Fruit fly (Drosophila melanogaster) whole organism, embryonic: Measurements from ENCODE around the gene mora.

ENCODE experiments used
- Atf-2 ChIP-seq: fragments of 200-800 bp; sonication (Bioruptor generic); optimal IDR thresholded peaks from 2 replicates; lab custom pipeline; 2016; ENCODE audit warnings: missing biosample characterization, missing genetic modification characterization
- CG10654 ChIP-seq: fragments of 200-800 bp; sonication (Bioruptor generic); optimal IDR thresholded peaks from 2 replicates; lab custom pipeline; 2016; ENCODE audit warnings: missing biosample characterization, missing genetic modification characterization
- CG11696 ChIP-seq: fragments of 200-800 bp; sonication (Bioruptor generic); IDR thresholded peaks from 2 replicates; pipeline ENCODE4 v1.3.6; 2022; ENCODE audit warnings: missing biosample characterization, missing genetic modification characterization
- CG12104 ChIP-seq: fragments of 200-800 bp; sonication (Bioruptor generic); optimal IDR thresholded peaks from 3 replicates; lab custom pipeline; 2016; ENCODE audit warnings: missing biosample characterization, missing genetic modification characterization
- CG12744 ChIP-seq: fragments of 200-800 bp; sonication (Bioruptor generic); optimal IDR thresholded peaks from 2 replicates; lab custom pipeline; 2016; ENCODE audit warnings: missing biosample characterization, missing genetic modification characterization
- CG13123 ChIP-seq: fragments of 200-800 bp; sonication (Bioruptor generic); optimal IDR thresholded peaks from 2 replicates; lab custom pipeline; 2016; ENCODE audit warnings: missing biosample characterization, missing genetic modification characterization
- CG13775 ChIP-seq: fragments of 200-800 bp; sonication (Bioruptor generic); optimal IDR thresholded peaks from 3 replicates; lab custom pipeline; 2017; ENCODE audit warnings: missing biosample characterization, mild to moderate bottlenecking, missing genetic modification characterization
- CG17359 ChIP-seq: fragments of 200-800 bp; sonication (Bioruptor generic); optimal IDR thresholded peaks from 3 replicates; lab custom pipeline; 2018; ENCODE audit warnings: missing biosample characterization, mild to moderate bottlenecking, missing genetic modification characterization, moderate library complexity
- CG18011 ChIP-seq: fragments of 200-800 bp; sonication (Bioruptor generic); optimal IDR thresholded peaks from 2 replicates; lab custom pipeline; 2017; ENCODE audit warnings: missing biosample characterization, missing genetic modification characterization, mild to moderate bottlenecking, moderate library complexity, missing genotype
- CG30403 ChIP-seq: fragments of 200-800 bp; sonication (Bioruptor generic); optimal IDR thresholded peaks from 3 replicates; lab custom pipeline; 2016; ENCODE audit warnings: missing biosample characterization, missing genetic modification characterization
- CG32532 ChIP-seq: fragments of 200-800 bp; sonication (Bioruptor generic); IDR thresholded peaks from 2 replicates; pipeline ENCODE4 v1.3.6; 2022; ENCODE audit warnings: missing biosample characterization, missing genetic modification characterization
- CG32772 ChIP-seq: fragments of 200-800 bp; sonication (Bioruptor generic); IDR thresholded peaks from 2 replicates; pipeline ENCODE4 v1.3.6; 2022; ENCODE audit warnings: missing biosample characterization, missing genetic modification characterization
- CG3847 ChIP-seq: fragments of 200-800 bp; sonication (Bioruptor generic); IDR thresholded peaks from 2 replicates; pipeline ENCODE4 v1.3.6; 2022; ENCODE audit warnings: missing biosample characterization, missing genetic modification characterization
- CG4328 ChIP-seq: fragments of 200-800 bp; sonication (Bioruptor generic); optimal IDR thresholded peaks from 3 replicates; lab custom pipeline; 2017; ENCODE audit warnings: missing biosample characterization, missing genetic modification reagents, missing genetic modification characterization
- CG6689 ChIP-seq: fragments of 200-800 bp; sonication (Bioruptor generic); IDR thresholded peaks from 2 replicates; pipeline ENCODE4 v1.3.6; 2022; ENCODE audit warnings: missing biosample characterization, missing genetic modification characterization
- CG7556 ChIP-seq: fragments of 200-800 bp; sonication (Bioruptor generic); optimal IDR thresholded peaks from 2 replicates; lab custom pipeline; 2017; ENCODE audit warnings: missing biosample characterization, mild to moderate bottlenecking, missing genetic modification characterization
- CG8089 ChIP-seq: fragments of 200-800 bp; sonication (Bioruptor generic); optimal IDR thresholded peaks from 3 replicates; lab custom pipeline; 2016; ENCODE audit warnings: missing biosample characterization, missing genetic modification characterization
- CG8388 ChIP-seq: fragments of 200-800 bp; sonication (Bioruptor generic); optimal IDR thresholded peaks from 2 replicates; lab custom pipeline; 2019; ENCODE audit warnings: missing biosample characterization, mild to moderate bottlenecking, missing genetic modification characterization, moderate library complexity
- CG8765 ChIP-seq: fragments of 200-800 bp; sonication (Bioruptor generic); IDR thresholded peaks from 2 replicates; pipeline ENCODE4 v1.3.6; 2022; ENCODE audit warnings: missing biosample characterization, missing genetic modification characterization
- CG8924 ChIP-seq: fragments of 200-800 bp; optimal IDR thresholded peaks from 3 replicates; lab custom pipeline; 2019; ENCODE audit warnings: missing biosample characterization, mild to moderate bottlenecking, missing genetic modification characterization, moderate library complexity
- Chrac-16 ChIP-seq: fragments of 200-800 bp; sonication (Bioruptor generic); optimal IDR thresholded peaks from 3 replicates; lab custom pipeline; 2016; ENCODE audit warnings: missing biosample characterization, missing genetic modification characterization
- Ets65A ChIP-seq: fragments of 200-800 bp; sonication (Bioruptor generic); peaks from one replicate; lab custom pipeline; 2016; ENCODE audit warnings: missing biosample characterization, missing genetic modification characterization
- Fer2 ChIP-seq: fragments of 200-800 bp; sonication (Bioruptor generic); optimal IDR thresholded peaks from 2 replicates; lab custom pipeline; 2018; ENCODE audit warnings: missing biosample characterization, mild to moderate bottlenecking, missing genetic modification characterization, moderate library complexity
- Hr51 ChIP-seq, 2 experiments: fragments of 200-800 bp; sonication (Bioruptor generic); optimal IDR thresholded peaks; 2 replicates in 1 of 2; 3 replicates in 1 of 2; lab custom pipeline; 2016 to 2018; ENCODE audit warnings: missing biosample characterization in 2 of 2, missing genetic modification characterization in 2 of 2, mild to moderate bottlenecking in 1 of 2, moderate library complexity in 1 of 2
- Jarid2 ChIP-seq: fragments of 200-800 bp; sonication (Bioruptor generic); optimal IDR thresholded peaks from 3 replicates; lab custom pipeline; 2017; ENCODE audit warnings: mild to moderate bottlenecking, missing biosample characterization, missing genetic modification reagents, missing genetic modification characterization
- Scr ChIP-seq: fragments of 200-800 bp; sonication (Bioruptor generic); IDR thresholded peaks from 2 replicates; pipeline ENCODE4 v1.3.6; 2022; ENCODE audit warnings: missing biosample characterization, missing genetic modification characterization; ENCODE audit not compliant: partially characterized antibody
- Sox102F ChIP-seq: fragments of 200-800 bp; sonication (Bioruptor generic); optimal IDR thresholded peaks from 2 replicates; lab custom pipeline; 2018; ENCODE audit warnings: missing biosample characterization, mild to moderate bottlenecking, missing genetic modification characterization, moderate library complexity
- Xbp1 ChIP-seq: fragments of 200-800 bp; sonication (Bioruptor generic); optimal IDR thresholded peaks from 3 replicates; lab custom pipeline; 2016; ENCODE audit warnings: missing biosample characterization, mild to moderate bottlenecking, missing genetic modification characterization
- bab2 ChIP-seq: fragments of 200-800 bp; sonication (Bioruptor generic); optimal IDR thresholded peaks from 2 replicates; lab custom pipeline; 2016; ENCODE audit warnings: missing biosample characterization, missing genetic modification characterization
- bowl ChIP-seq: fragments of 200-800 bp; sonication (Bioruptor generic); IDR thresholded peaks from 2 replicates; pipeline ENCODE4 v1.3.6; 2022; ENCODE audit warnings: missing biosample characterization, missing genetic modification characterization
- chm ChIP-seq: fragments of 200-800 bp; sonication (Bioruptor generic); IDR thresholded peaks from 2 replicates; pipeline ENCODE4 v1.3.6; 2022; ENCODE audit warnings: missing biosample characterization, missing genetic modification characterization
- chn ChIP-seq: fragments of 200-800 bp; sonication (Bioruptor generic); optimal IDR thresholded peaks from 2 replicates; lab custom pipeline; 2016; ENCODE audit warnings: missing biosample characterization, missing genetic modification characterization
- cwo ChIP-seq: fragments of 200-800 bp; sonication (Bioruptor generic); optimal IDR thresholded peaks from 3 replicates; lab custom pipeline; 2017; ENCODE audit warnings: missing biosample characterization, missing genetic modification characterization, mild to moderate bottlenecking, moderate library complexity, missing genetic modification reagents
- da ChIP-seq: fragments of 200-800 bp; sonication (Bioruptor generic); optimal IDR thresholded peaks from 2 replicates; lab custom pipeline; 2016; ENCODE audit warnings: missing biosample characterization, missing genetic modification characterization
- disco-r ChIP-seq: fragments of 200-800 bp; sonication (Bioruptor generic); optimal IDR thresholded peaks from 2 replicates; lab custom pipeline; 2016; ENCODE audit warnings: missing biosample characterization, missing genetic modification characterization
- ems ChIP-seq: fragments of 200-800 bp; sonication (Bioruptor generic); optimal IDR thresholded peaks from 3 replicates; lab custom pipeline; 2016; ENCODE audit warnings: missing biosample characterization, missing genetic modification characterization
- fd102C ChIP-seq: fragments of 200-800 bp; sonication (Bioruptor generic); optimal IDR thresholded peaks from 2 replicates; lab custom pipeline; 2018; ENCODE audit warnings: missing biosample characterization, mild to moderate bottlenecking, missing genetic modification characterization, moderate library complexity
- lbe ChIP-seq: fragments of 200-800 bp; sonication (Bioruptor generic); optimal IDR thresholded peaks from 2 replicates; lab custom pipeline; 2016; ENCODE audit warnings: missing biosample characterization, mild to moderate bottlenecking, missing genetic modification characterization
- mam ChIP-seq: fragments of 200-800 bp; sonication (Bioruptor generic); optimal IDR thresholded peaks from 3 replicates; lab custom pipeline; 2016; ENCODE audit warnings: missing biosample characterization, missing genetic modification characterization
- otp ChIP-seq: fragments of 200-800 bp; sonication (Bioruptor generic); IDR thresholded peaks from 3 replicates; pipeline ENCODE4, ENCODE4 v1.3.6; 2022; ENCODE audit warnings: missing biosample characterization, missing genetic modification characterization
- pan ChIP-seq, 4 experiments: fragments of >200 bp in 3 of 4; fragments of 200-800 bp in 1 of 4; sonication (Bioruptor generic) in 1 of 4; optimal IDR thresholded peaks in 3 of 4; IDR thresholded peaks in 1 of 4; 2 replicates each; pipeline versions ENCODE4 v1.3.6 to Lab custom; 2017 to 2022; ENCODE audit warnings: missing biosample characterization in 2 of 4, missing genetic modification characterization in 2 of 4, mixed read lengths in 1 of 4
- pho ChIP-seq: fragments of 200-800 bp; sonication (Bioruptor generic); optimal IDR thresholded peaks from 2 replicates; lab custom pipeline; 2016; ENCODE audit warnings: missing biosample characterization, missing genetic modification characterization
- pnt ChIP-seq: fragments of 200-800 bp; sonication (Bioruptor generic); optimal IDR thresholded peaks from 3 replicates; lab custom pipeline; 2016; ENCODE audit warnings: missing biosample characterization, missing genetic modification characterization
- sd ChIP-seq: fragments of 200-800 bp; sonication (Bioruptor generic); optimal IDR thresholded peaks from 3 replicates; lab custom pipeline; 2018; ENCODE audit warnings: missing biosample characterization, mild to moderate bottlenecking, missing genetic modification characterization, moderate library complexity
- so ChIP-seq: fragments of 200-800 bp; sonication (Bioruptor generic); IDR thresholded peaks from 3 replicates; pipeline ENCODE4 v1.3.6; 2022; ENCODE audit warnings: missing biosample characterization, missing genetic modification characterization
- tll ChIP-seq, 2 experiments: fragments of 200-800 bp in 1 of 2; fragments of >200 bp in 1 of 2; sonication (Bioruptor generic) in 1 of 2; optimal IDR thresholded peaks; 2 replicates each; lab custom pipeline; 2017 to 2019; ENCODE audit warnings: missing biosample characterization in 2 of 2, missing genetic modification characterization in 2 of 2, mild to moderate bottlenecking in 1 of 2, moderate library complexity in 1 of 2
- toy ChIP-seq: fragments of 200-800 bp; sonication (Bioruptor generic); IDR thresholded peaks from 2 replicates; pipeline ENCODE4 v1.3.6; 2022; ENCODE audit warnings: missing biosample characterization, missing genetic modification characterization
- trem ChIP-seq: fragments of 200-800 bp; optimal IDR thresholded peaks from 3 replicates; lab custom pipeline; 2019; ENCODE audit warnings: missing biosample characterization, mild to moderate bottlenecking, missing genetic modification characterization, moderate library complexity
- trh ChIP-seq: fragments of 200-800 bp; sonication (Bioruptor generic); optimal IDR thresholded peaks from 2 replicates; lab custom pipeline; 2016; ENCODE audit warnings: missing biosample characterization, missing genetic modification characterization
- vfl ChIP-seq: fragments of 200-800 bp; sonication (Bioruptor generic); optimal IDR thresholded peaks from 2 replicates; lab custom pipeline; 2016; ENCODE audit warnings: missing biosample characterization, missing genetic modification characterization

The mora gene

dm6 chr3R:24188619-24189018, 2.5 kb downstream of the mora start, which contains the start of gene CG5515 (continued):
- TF ChIP-seq CG13123 (GFP tag; lab: Kevin White, UChicago) = peak; percentile 56
- TF ChIP-seq chn (GFP tag; lab: Kevin White, UChicago) = peak; percentile 90
- no peak for TF ChIP-seq CG4328 (GFP tag; lab: Kevin White, UChicago)
- TF ChIP-seq pnt (GFP tag; lab: Kevin White, UChicago) = peak; percentile 68
- TF ChIP-seq Sox102F = peak; percentile 88
- TF ChIP-seq CG32532 (GFP tag; lab: Robert Waterston, UW) = peak; percentile 84
- TF ChIP-seq CG7556 (GFP tag; lab: Kevin White, UChicago) = peak; percentile 37
- peak; percentile 54 for TF ChIP-seq trem (tag; lab: Kevin White, UChicago)
- peak; percentile 66 for TF ChIP-seq CG8765 (GFP tag; lab: Robert Waterston, UW)
- peak; percentile 89 for TF ChIP-seq pho (GFP tag; lab: Kevin White, UChicago)
- peak; percentile 80 to 81 for TF ChIP-seq Hr51 (GFP tag; optimal IDR thresholded peaks at IDR 0.05; lab: Kevin White, UChicago)
- TF ChIP-seq trh (GFP tag; lab: Kevin White, UChicago) = peak; percentile 61
- TF ChIP-seq Fer2 = peak; percentile 43
- peak; percentile 61 for TF ChIP-seq CG10654 (GFP tag; lab: Kevin White, UChicago)
- TF ChIP-seq disco-r = peak; percentile 57
- no peak for TF ChIP-seq pan (optimal IDR thresholded peaks at IDR 0.05; lab: Kevin White, UChicago)
- peak in 1 of 2 experiments; percentile 82 for TF ChIP-seq pan (GFP tag; optimal IDR thresholded peaks at IDR 0.05 in 1 of 2, IDR thresholded peaks at IDR 0.05 in 1 of 2)
- TF ChIP-seq CG8924 (tag; lab: Kevin White, UChicago) = peak; percentile 77
- peak; percentile 70 for TF ChIP-seq Atf-2 (GFP tag; lab: Kevin White, UChicago)
- TF ChIP-seq otp (GFP tag; lab: Robert Waterston, UW) = peak; percentile 29; the same call in 1 of the 3 replicates
- peak; percentile 79; the same call in 1 of the 3 replicates for TF ChIP-seq so
- TF ChIP-seq CG32772 (GFP tag; lab: Robert Waterston, UW) = peak; percentile 74
- TF ChIP-seq fd102C (GFP tag; lab: Kevin White, UChicago) = no peak
- TF ChIP-seq CG6689 (GFP tag; lab: Robert Waterston, UW) = peak; percentile 79
- no peak for TF ChIP-seq toy (GFP tag; lab: Robert Waterston, UW)
- TF ChIP-seq Chrac-16 (GFP tag; lab: Kevin White, UChicago) = peak; percentile 69
- peak; percentile 75 for TF ChIP-seq lbe
- TF ChIP-seq bowl = peak; percentile 44; the same call in 1 of the 2 replicates
- peak; percentile 90 for TF ChIP-seq CG13775 (GFP tag; lab: Kevin White, UChicago)
- TF ChIP-seq CG12744 (GFP tag; lab: Kevin White, UChicago) = peak; percentile 50
- peak; percentile 97 for TF ChIP-seq Ets65A (GFP tag; lab: Kevin White, UChicago)
- TF ChIP-seq mam (GFP tag; lab: Kevin White, UChicago) = peak; percentile 66
- TF ChIP-seq Jarid2 (GFP tag; lab: Kevin White, UChicago) = no peak
- peak; percentile 47 for TF ChIP-seq vfl (GFP tag; lab: Kevin White, UChicago)
- TF ChIP-seq bab2 = peak; percentile 79
- peak; percentile 73 for TF ChIP-seq CG8089 (GFP tag; lab: Kevin White, UChicago)
- peak; percentile 50 for TF ChIP-seq sd (tag; lab: Kevin White, UChicago)
- peak; percentile 36; the same call in 1 of the 2 replicates for TF ChIP-seq CG11696
- no peak for TF ChIP-seq tll (GFP tag; optimal IDR thresholded peaks at IDR 0.05; lab: Kevin White, UChicago)
- TF ChIP-seq da (GFP tag; lab: Kevin White, UChicago) = peak; percentile 44
- peak; percentile 66 for TF ChIP-seq CG18011
- TF ChIP-seq Scr (GFP tag; lab: Robert Waterston, UW) = peak; percentile 61
- peak; percentile 90 for TF ChIP-seq Xbp1 (GFP tag; lab: Kevin White, UChicago)
- peak; percentile 91 for TF ChIP-seq CG3847 (GFP tag; lab: Robert Waterston, UW)
- peak; percentile 74 for TF ChIP-seq chm (GFP tag; lab: Robert Waterston, UW)
- peak; percentile 50 for TF ChIP-seq CG17359 (tag; lab: Kevin White, UChicago)
- TF ChIP-seq CG12104 (GFP tag; lab: Kevin White, UChicago) = peak; percentile 56
- TF ChIP-seq ems (GFP tag; lab: Kevin White, UChicago) = peak; percentile 66
- TF ChIP-seq CG8388 (GFP tag; lab: Kevin White, UChicago) = peak; percentile 41
- peak; percentile 87 for TF ChIP-seq CG30403 (GFP tag; lab: Kevin White, UChicago)
- no peak for TF ChIP-seq cwo (GFP tag; lab: Kevin White, UChicago)
